Worm (Caenorhabditis elegans) whole organism, mixed stage, embryonic: ENCODE data around the gene F13A7.11.

Experiments used
- bed-3 ChIP-seq: fragments of 200-800 bp; sonication (Bioruptor generic); optimal IDR thresholded peaks from 3 replicates; lab custom pipeline; 2018; ENCODE audit warnings: mild to moderate bottlenecking, missing genetic modification characterization, moderate library complexity, missing compliant biosample characterization
- blmp-1 ChIP-seq: fragments of 150-350 bp; optimal IDR thresholded peaks from 2 replicates; lab custom pipeline; 2014; ENCODE audit warnings: missing biosample characterization, missing genetic modification characterization
- ceh-43 ChIP-seq: fragments of 200-800 bp; sonication (Bioruptor generic); optimal IDR thresholded peaks from 2 replicates; lab custom pipeline; 2018; ENCODE audit warnings: mild to moderate bottlenecking, missing genetic modification characterization, moderate library complexity, missing compliant biosample characterization
- ceh-83 ChIP-seq: fragments of 200-800 bp; sonication (Bioruptor generic); optimal IDR thresholded peaks from 2 replicates; lab custom pipeline; 2018; ENCODE audit warnings: mild to moderate bottlenecking, missing genetic modification characterization, missing compliant biosample characterization
- ham-2 ChIP-seq: fragments of 200-800 bp; sonication (Bioruptor generic); optimal IDR thresholded peaks from 2 replicates; lab custom pipeline; 2018; ENCODE audit warnings: mild to moderate bottlenecking, missing genetic modification characterization, missing compliant biosample characterization
- lsy-2 ChIP-seq: fragments of 150-350 bp; optimal IDR thresholded peaks from 2 replicates; lab custom pipeline; 2014; ENCODE audit warnings: missing biosample characterization, missing genetic modification characterization
- nhr-28 ChIP-seq: fragments of 150-350 bp; optimal IDR thresholded peaks from 2 replicates; lab custom pipeline; 2014; ENCODE audit warnings: missing biosample characterization, missing genetic modification characterization
- snpc-4 ChIP-seq: fragments of 150-350 bp; optimal IDR thresholded peaks from 2 replicates; lab custom pipeline; 2014; ENCODE audit warnings: missing biosample characterization, missing genetic modification characterization
- sptf-1 ChIP-seq: sonication (generic microtip); optimal IDR thresholded peaks from 2 replicates; lab custom pipeline; 2017; ENCODE audit warnings: mild to moderate bottlenecking, missing genetic modification characterization, moderate library complexity, missing compliant biosample characterization
- unc-39 ChIP-seq: fragments of 150-350 bp; optimal IDR thresholded peaks from 2 replicates; lab custom pipeline; 2014; ENCODE audit warnings: missing biosample characterization, missing genetic modification characterization
- unc-62 ChIP-seq: fragments of 150-350 bp; optimal IDR thresholded peaks from 2 replicates; lab custom pipeline; 2014; ENCODE audit warnings: missing biosample characterization, missing genetic modification reagents, missing genetic modification characterization

DNA sequence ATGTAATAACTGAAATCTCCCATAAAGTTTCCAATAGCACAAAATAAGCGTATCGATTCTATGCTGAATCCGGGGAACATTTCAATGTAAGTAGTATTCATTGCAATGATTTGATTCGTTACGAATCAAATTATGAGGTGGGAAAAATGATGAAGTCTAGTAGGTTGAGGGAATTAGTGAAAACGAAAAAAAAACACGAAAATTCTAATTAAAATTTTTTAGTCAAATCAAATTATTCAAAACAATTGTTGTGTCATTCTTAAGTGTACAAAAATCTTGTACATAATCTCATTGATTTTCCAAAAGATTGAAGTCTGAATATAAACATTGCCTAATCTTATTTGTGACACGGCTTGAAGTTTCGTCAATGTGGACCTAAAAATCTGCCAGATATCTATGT is 29.3 kb upstream of the F13A7.11 start, which contains the start of gene srw-29:
- TF ChIP-seq ceh-43 = no peak
- no peak for TF ChIP-seq ceh-83 (GFP tag; lab: Kevin White, UChicago)
- TF ChIP-seq ham-2 = no peak
- TF ChIP-seq unc-62 (GFP tag; lab: Kevin White, UChicago) = no peak
- no peak for TF ChIP-seq nhr-28 (tag; lab: Kevin White, UChicago)
- no peak for TF ChIP-seq bed-3 (GFP tag; lab: Kevin White, UChicago)
- no peak for TF ChIP-seq unc-39
- TF ChIP-seq sptf-1 (tag; lab: Kevin White, UChicago) = no peak
- no peak for TF ChIP-seq lsy-2
- no peak for TF ChIP-seq blmp-1 (tag; lab: Kevin White, UChicago)
- no peak for TF ChIP-seq snpc-4 (tag; lab: Kevin White, UChicago)
